Fruit fly (Drosophila melanogaster): ENCODE measurements around the gene CG13937.

CG13937 gene

dm6 chr3L:1880692-1881091 lies 2.1 kb downstream of the CG13937 start (continued):
- TF ChIP-seq Abd-B (GFP tag; optimal IDR thresholded peaks at IDR 0.05), result no peak
- peak; percentile 67; the same call in 1 of the 3 replicates for TF ChIP-seq CG11456 (GFP tag; IDR thresholded peaks at IDR 0.05)
- no peak for TF ChIP-seq CG16779 (GFP tag; IDR thresholded peaks at IDR 0.05)
- no peak for TF ChIP-seq h (optimal IDR thresholded peaks at IDR 0.05)
- TF ChIP-seq CG31224 (GFP tag; IDR thresholded peaks at IDR 0.05), result peak; percentile 55; the same call in 1 of the 2 replicates
- peak; percentile 19 for TF ChIP-seq caup (GFP tag; optimal IDR thresholded peaks at IDR 0.05; ENCODE audit: severe bottlenecking)
- peak; percentile 62; the same call in 1 of the 2 replicates for TF ChIP-seq CG11247 (GFP tag; IDR thresholded peaks at IDR 0.05)
- no peak for TF ChIP-seq nau (GFP tag; optimal IDR thresholded peaks at IDR 0.05)
- peak; percentile 65; the same call in 1 of the 2 replicates for TF ChIP-seq lmd (GFP tag; IDR thresholded peaks at IDR 0.05)
- no peak for TF ChIP-seq CG2202 (tag; optimal IDR thresholded peaks at IDR 0.05)
- TF ChIP-seq CG15601 (tag; optimal IDR thresholded peaks at IDR 0.05), result no peak
- peak; percentile 24 for TF ChIP-seq BtbVII (GFP tag; optimal IDR thresholded peaks at IDR 0.05)
- peak; percentile 6; the same call in 1 of the 2 replicates for TF ChIP-seq toy (GFP tag; IDR thresholded peaks at IDR 0.05)
- TF ChIP-seq Xbp1 (GFP tag; optimal IDR thresholded peaks at IDR 0.05), result no peak
- no peak for TF ChIP-seq MESR4 (GFP tag; optimal IDR thresholded peaks at IDR 0.05)
- no peak for TF ChIP-seq tna (GFP tag; IDR thresholded peaks at IDR 0.05; ENCODE audit: partially characterized antibody)
- no peak for TF ChIP-seq CG6854 (GFP tag; optimal IDR thresholded peaks at IDR 0.05)
- no peak for TF ChIP-seq vfl (GFP tag; optimal IDR thresholded peaks at IDR 0.05)
- peak; percentile 59 for TF ChIP-seq CG11504 (tag; optimal IDR thresholded peaks at IDR 0.05)
- no peak for TF ChIP-seq CG4617 (GFP tag; optimal IDR thresholded peaks at IDR 0.05; ENCODE audit: borderline replicate concordance)
- TF ChIP-seq insv (GFP tag; optimal IDR thresholded peaks at IDR 0.05), result no peak
- no peak for TF ChIP-seq Eip74EF (GFP tag; optimal IDR thresholded peaks at IDR 0.05)
- TF ChIP-seq pb (GFP tag; optimal IDR thresholded peaks at IDR 0.05), result no peak
- peak; percentile 44; the same call in 1 of the 2 replicates for TF ChIP-seq klu (GFP tag; IDR thresholded peaks at IDR 0.05)
- TF ChIP-seq CG14014 (GFP tag; IDR thresholded peaks at IDR 0.05), result peak; percentile 46; the same call in 1 of the 2 replicates
- no peak for TF ChIP-seq kni (GFP tag; optimal IDR thresholded peaks at IDR 0.05)
- peak; percentile 62 for TF ChIP-seq ci (GFP tag; IDR thresholded peaks at IDR 0.05)
- no peak for TF ChIP-seq dan (GFP tag; IDR thresholded peaks at IDR 0.05)
- no peak for TF ChIP-seq Hmr (GFP tag; optimal IDR thresholded peaks at IDR 0.05)
- TF ChIP-seq CG17361 (GFP tag; IDR thresholded peaks at IDR 0.05), result 0 out of 3 replicates have a peak, but pooled peaks have one; percentile 37
- no peak for TF ChIP-seq grn (GFP tag; optimal IDR thresholded peaks at IDR 0.05)
- no peak for TF ChIP-seq CG34224 (GFP tag; IDR thresholded peaks at IDR 0.05; ENCODE audit: partially characterized antibody)

- TF ChIP-seq CG32532 (GFP tag; IDR thresholded peaks at IDR 0.05), result peak; percentile 85
- no peak for TF ChIP-seq gce (GFP tag; IDR thresholded peaks at IDR 0.05)
- peak; percentile 37 for TF ChIP-seq CG15696 (tag; optimal IDR thresholded peaks at IDR 0.05)
- TF ChIP-seq bab2 (GFP tag; optimal IDR thresholded peaks at IDR 0.05), result peak; percentile 52
- peak; percentile 60; the same call in 1 of the 3 replicates for TF ChIP-seq knrl (GFP tag; IDR thresholded peaks at IDR 0.05; ENCODE audit: partially characterized antibody)
- peak; percentile 68 for TF ChIP-seq CG8388 (GFP tag; optimal IDR thresholded peaks at IDR 0.05)
- TF ChIP-seq CG7745 (tag; optimal IDR thresholded peaks at IDR 0.05), result no peak
- TF ChIP-seq disco-r (GFP tag; optimal IDR thresholded peaks at IDR 0.05), result peak; percentile 48
- TF ChIP-seq zen2 (GFP tag; IDR thresholded peaks at IDR 0.05; ENCODE audit: partially characterized antibody), result no peak
- TF ChIP-seq Poxn (GFP tag; IDR thresholded peaks at IDR 0.05), result no peak
- TF ChIP-seq Blimp-1 (GFP tag; optimal IDR thresholded peaks at IDR 0.05), result peak; percentile 72
- TF ChIP-seq CG12155 (GFP tag; optimal IDR thresholded peaks at IDR 0.05), result peak; percentile 68
- no peak for TF ChIP-seq mld (GFP tag; IDR thresholded peaks at IDR 0.05; ENCODE audit: partially characterized antibody)
- 0 out of 2 replicates have a peak, but pooled peaks have one; percentile 33 for TF ChIP-seq wdn (GFP tag; IDR thresholded peaks at IDR 0.05)
- peak; percentile 60 for TF ChIP-seq Sin3A (optimal IDR thresholded peaks at IDR 0.05)
- TF ChIP-seq abd-A (tag; optimal IDR thresholded peaks at IDR 0.05), result no peak
- TF ChIP-seq CG7963 (GFP tag; IDR thresholded peaks at IDR 0.05; ENCODE audit: partially characterized antibody), result no peak
- no peak for TF ChIP-seq CG17568 (GFP tag; optimal IDR thresholded peaks at IDR 0.05)
- peak; percentile 54 for TF ChIP-seq CG1233 (GFP tag; optimal IDR thresholded peaks at IDR 0.05)
- TF ChIP-seq BtbVII (GFP tag; optimal IDR thresholded peaks at IDR 0.05), result peak; percentile 32
Observed at dm6 chr3L:1876215-1876625, 6.6 kb downstream of the CG13937 start, which contains the start of gene dre4. dre4 (minus strand) TSS chr3L:1876312.

Data from whole organism, embryonic.